Worm (Caenorhabditis elegans) whole organism, L2 larva: ENCODE data around the gene Y17G7B.18.

Experiments used
- R02D3.7 ChIP-seq: fragments of 150-350 bp; optimal IDR thresholded peaks from 2 replicates; lab custom pipeline; 2014; ENCODE audit warnings: missing biosample characterization, missing genetic modification characterization
- Y55F3AM.14 ChIP-seq: fragments of 200-800 bp; sonication (Bioruptor generic); optimal IDR thresholded peaks from 2 replicates; lab custom pipeline; 2018; ENCODE audit warnings: mild to moderate bottlenecking, missing genetic modification characterization, missing compliant biosample characterization
- ZK546.5 ChIP-seq: sonication (generic microtip); optimal IDR thresholded peaks from 2 replicates; lab custom pipeline; 2017; ENCODE audit warnings: missing biosample characterization, missing genetic modification characterization
- aly-2 ChIP-seq: fragments of 150-350 bp; optimal IDR thresholded peaks from 2 replicates; lab custom pipeline; 2014; ENCODE audit warnings: missing biosample characterization, missing genetic modification characterization
- crh-2 ChIP-seq: sonication (generic microtip); optimal IDR thresholded peaks from 2 replicates; lab custom pipeline; 2017; ENCODE audit warnings: missing biosample characterization, missing genetic modification characterization
- egl-27 ChIP-seq: sonication (generic microtip); optimal IDR thresholded peaks from 3 replicates; lab custom pipeline; 2017; ENCODE audit warnings: missing biosample characterization, missing genetic modification reagents, missing genetic modification characterization
- elt-3 ChIP-seq: sonication (generic microtip); optimal IDR thresholded peaks from 2 replicates; lab custom pipeline; 2017; ENCODE audit warnings: missing biosample characterization, missing genetic modification characterization
- fos-1 ChIP-seq: fragments of 150-350 bp; optimal IDR thresholded peaks from 2 replicates; lab custom pipeline; 2014; ENCODE audit warnings: missing biosample characterization, missing genetic modification characterization
- gmeb-1 ChIP-seq: fragments of 150-350 bp; optimal IDR thresholded peaks from 2 replicates; lab custom pipeline; 2014; ENCODE audit warnings: missing biosample characterization, missing genetic modification characterization
- lin-11 ChIP-seq: fragments of 150-350 bp; sonication (generic microtip); optimal IDR thresholded peaks from 2 replicates; lab custom pipeline; 2014; ENCODE audit warnings: missing biosample characterization, missing genetic modification characterization, inconsistent platforms, mixed read lengths
- lin-13 ChIP-seq: fragments of 150-350 bp; optimal IDR thresholded peaks from 2 replicates; lab custom pipeline; 2014; ENCODE audit warnings: missing biosample characterization, missing genetic modification reagents, missing genetic modification characterization
- lin-39 ChIP-seq: fragments of 150-350 bp; optimal IDR thresholded peaks from 2 replicates; lab custom pipeline; 2014; ENCODE audit warnings: missing biosample characterization, missing genetic modification reagents, missing genetic modification characterization
- lsy-2 ChIP-seq, 2 experiments: fragments of 150-350 bp in 1 of 2; sonication (generic microtip) in 1 of 2; optimal IDR thresholded peaks; 2 replicates each; lab custom pipeline; 2014 to 2017; ENCODE audit warnings: missing biosample characterization in 2 of 2, missing genetic modification characterization in 2 of 2
- mbf-1 ChIP-seq: sonication (generic microtip); optimal IDR thresholded peaks from 2 replicates; lab custom pipeline; 2017; ENCODE audit warnings: missing biosample characterization, missing genetic modification characterization
- nhr-10 ChIP-seq: sonication (generic microtip); optimal IDR thresholded peaks from 2 replicates; lab custom pipeline; 2017; ENCODE audit warnings: missing biosample characterization, missing genetic modification characterization
- nhr-11 ChIP-seq: fragments of 150-350 bp; optimal IDR thresholded peaks from 2 replicates; lab custom pipeline; 2014; ENCODE audit warnings: missing biosample characterization, missing genetic modification characterization
- nhr-12 ChIP-seq: fragments of 150-350 bp; optimal IDR thresholded peaks from 2 replicates; lab custom pipeline; 2014; ENCODE audit warnings: missing biosample characterization, missing genetic modification characterization
- nhr-129 ChIP-seq: fragments of 150-350 bp; optimal IDR thresholded peaks from 2 replicates; lab custom pipeline; 2014; ENCODE audit warnings: missing biosample characterization, missing genetic modification characterization
- nhr-21 ChIP-seq: fragments of 150-350 bp; optimal IDR thresholded peaks from 2 replicates; lab custom pipeline; 2014; ENCODE audit warnings: missing biosample characterization, missing genetic modification characterization
- nhr-25 ChIP-seq: fragments of 150-350 bp; sonication (generic microtip); optimal IDR thresholded peaks from 3 replicates; lab custom pipeline; 2014; ENCODE audit warnings: missing biosample characterization, missing genetic modification characterization
- nhr-6 ChIP-seq: fragments of 150-350 bp; optimal IDR thresholded peaks from 2 replicates; lab custom pipeline; 2014; ENCODE audit warnings: missing biosample characterization, missing genetic modification characterization
- nhr-77 ChIP-seq: fragments of 150-350 bp; optimal IDR thresholded peaks from 2 replicates; lab custom pipeline; 2014; ENCODE audit warnings: missing biosample characterization, missing genetic modification characterization
- peb-1 ChIP-seq: fragments of 150-350 bp; optimal IDR thresholded peaks from 2 replicates; lab custom pipeline; 2014; ENCODE audit warnings: missing biosample characterization, missing genetic modification characterization
- sem-4 ChIP-seq: fragments of 150-350 bp; optimal IDR thresholded peaks from 2 replicates; lab custom pipeline; 2014; ENCODE audit warnings: missing biosample characterization, missing genetic modification reagents, missing genetic modification characterization
- sma-3 ChIP-seq: sonication (generic microtip); optimal IDR thresholded peaks from 2 replicates; lab custom pipeline; 2016; ENCODE audit warnings: missing genetic modification reagents, missing genetic modification characterization, missing compliant biosample characterization
- sma-9 ChIP-seq, 2 experiments: fragments of 150-350 bp in 1 of 2; sonication (generic microtip) in 1 of 2; optimal IDR thresholded peaks; 2 replicates each; lab custom pipeline; 2014 to 2016; ENCODE audit warnings: missing genetic modification characterization in 2 of 2, mild to moderate bottlenecking in 1 of 2, missing biosample characterization in 1 of 2, missing compliant biosample characterization in 1 of 2, missing genetic modification reagents in 1 of 2, moderate library complexity in 1 of 2
- unc-39 ChIP-seq: fragments of 150-350 bp; optimal IDR thresholded peaks from 2 replicates; lab custom pipeline; 2014; ENCODE audit warnings: missing biosample characterization, missing genetic modification characterization
- unc-55 ChIP-seq: fragments of 150-350 bp; sonication (generic microtip); optimal IDR thresholded peaks from 3 replicates; lab custom pipeline; 2014; ENCODE audit warnings: missing biosample characterization, missing genetic modification reagents, missing genetic modification characterization
- unc-62 ChIP-seq: fragments of 150-350 bp; optimal IDR thresholded peaks from 2 replicates; lab custom pipeline; 2014; ENCODE audit warnings: missing biosample characterization, missing genetic modification reagents, missing genetic modification characterization
- ztf-11 ChIP-seq: sonication (generic microtip); optimal IDR thresholded peaks from 2 replicates; lab custom pipeline; 2017; ENCODE audit warnings: missing biosample characterization, missing genetic modification characterization
- ztf-4 ChIP-seq: fragments of 150-350 bp; optimal IDR thresholded peaks from 2 replicates; lab custom pipeline; 2014; ENCODE audit warnings: missing biosample characterization, missing genetic modification characterization

Gene Y17G7B.18

ce11 chrII:12089616-12090215 is 17.9 kb downstream of the Y17G7B.18 start (continued):
- no peak for TF ChIP-seq ztf-11 (tag; lab: Kevin White, UChicago)
- TF ChIP-seq aly-2 (tag; lab: Kevin White, UChicago): no peak
- no peak for TF ChIP-seq elt-3 (tag; lab: Kevin White, UChicago)
- no peak for TF ChIP-seq unc-39 (tag; lab: Kevin White, UChicago)
- peak; percentile 60 for TF ChIP-seq nhr-25
- TF ChIP-seq nhr-77 (tag; lab: Kevin White, UChicago): no peak
- peak; percentile 45 for TF ChIP-seq nhr-129 (tag; lab: Kevin White, UChicago)
- no peak for TF ChIP-seq lin-13 (GFP tag; lab: Kevin White, UChicago)
- peak; percentile 69 for TF ChIP-seq unc-55 (GFP tag; lab: Kevin White, UChicago)
- TF ChIP-seq lsy-2 (tag; optimal IDR thresholded peaks at IDR 0.05; lab: Kevin White, UChicago): peak; percentile 9 to 73
- TF ChIP-seq gmeb-1 (tag; lab: Kevin White, UChicago): peak; percentile 57
- no peak for TF ChIP-seq nhr-10 (tag; lab: Kevin White, UChicago)
- peak; percentile 86 for TF ChIP-seq sem-4

ce11 chrII:12088833-12089232 is 18.8 kb downstream of the Y17G7B.18 start, which contains the start of gene cnt-1:
Gene cnt-1, minus strand, starts transcription at chrII:12088868.
- TF ChIP-seq egl-27 (tag; lab: Kevin White, UChicago) (no peak), unc-55 (GFP tag; lab: Kevin White, UChicago) (no peak)

ce11 chrII:12081454-12081853 is 26.2 kb downstream of the Y17G7B.18 start:
- TF ChIP-seq unc-39 (tag; lab: Kevin White, UChicago) (no peak), fos-1 (tag; lab: Kevin White, UChicago) (peak; percentile 65), aly-2 (tag; lab: Kevin White, UChicago) (no peak), ztf-4 (tag; lab: Kevin White, UChicago) (no peak)

ce11 chrII:12080015-12080414 is 27.6 kb downstream of the Y17G7B.18 start:
- TF ChIP-seq fos-1 (tag; lab: Kevin White, UChicago) (peak; percentile 85), unc-62 (GFP tag; lab: Kevin White, UChicago) (no peak)

ce11 chrII:12077281-12077680 is 30.4 kb downstream of the Y17G7B.18 start:
- TF ChIP-seq peb-1 (no peak), ztf-4 (tag; lab: Kevin White, UChicago) (no peak), egl-27 (tag; lab: Kevin White, UChicago) (no peak), crh-2 (no peak), nhr-21 (tag; lab: Kevin White, UChicago) (no peak), sma-3 (GFP tag; lab: Kevin White, UChicago) (no peak), Y55F3AM.14 (GFP tag; lab: Kevin White, UChicago) (no peak), fos-1 (tag; lab: Kevin White, UChicago) (no peak), mbf-1 (tag; lab: Kevin White, UChicago) (no peak), nhr-12 (tag; lab: Kevin White, UChicago) (no peak), nhr-129 (tag; lab: Kevin White, UChicago) (no peak), nhr-11 (tag; lab: Kevin White, UChicago) (no peak), ztf-11 (tag; lab: Kevin White, UChicago) (no peak), sem-4 (no peak), nhr-10 (tag; lab: Kevin White, UChicago) (no peak), nhr-6 (no peak), sma-9 (GFP tag; optimal IDR thresholded peaks at IDR 0.05; lab: Kevin White, UChicago) (no peak), sma-9 (tag; optimal IDR thresholded peaks at IDR 0.05; lab: Kevin White, UChicago) (no peak), ZK546.5 (tag; lab: Kevin White, UChicago) (no peak), unc-39 (tag; lab: Kevin White, UChicago) (no peak), lin-13 (GFP tag; lab: Kevin White, UChicago) (no peak)

- TF ChIP-seq lin-11: no peak
- no peak for TF ChIP-seq R02D3.7 (tag; lab: Kevin White, UChicago)
- no peak for TF ChIP-seq unc-39 (tag; lab: Kevin White, UChicago)
- TF ChIP-seq lin-39 (tag; lab: Kevin White, UChicago): no peak
Measured at ce11 chrII:12076355-12076754, 31.3 kb downstream of the Y17G7B.18 start.
